Worm (Caenorhabditis elegans) whole organism, L4 larva: ENCODE data around the gene F44D12.19.

Source experiments
- D1046.2 ChIP-seq: fragments of 200-800 bp; sonication (Bioruptor generic); IDR thresholded peaks from 2 replicates; pipeline ENCODE4 v1.3.6; 2022; ENCODE audit warnings: missing genetic modification characterization, missing compliant biosample characterization
- F10B5.3 ChIP-seq: sonication (generic microtip); optimal IDR thresholded peaks from 2 replicates; lab custom pipeline; 2016; ENCODE audit warnings: mild to moderate bottlenecking, missing genetic modification characterization, missing compliant biosample characterization
- F49E8.2 ChIP-seq: sonication (generic microtip); optimal IDR thresholded peaks from 2 replicates; lab custom pipeline; 2016; ENCODE audit warnings: missing compliant biosample characterization, mild to moderate bottlenecking, missing genetic modification characterization, borderline replicate concordance
- R02D3.7 ChIP-seq: fragments of 150-350 bp; sonication (generic microtip); optimal IDR thresholded peaks from 3 replicates; lab custom pipeline; 2014; ENCODE audit warnings: missing biosample characterization, missing genetic modification characterization
- T26A8.4 ChIP-seq: fragments of 200-800 bp; sonication (Bioruptor generic); IDR thresholded peaks from 2 replicates; pipeline ENCODE4 v1.3.6; 2022; ENCODE audit warnings: missing genetic modification characterization, missing compliant biosample characterization
- Y48G9A.11 ChIP-seq: fragments of 200-800 bp; sonication (Bioruptor generic); IDR thresholded peaks from 2 replicates; pipeline ENCODE4 v1.3.6; 2022; ENCODE audit warnings: missing genetic modification reagents, missing genetic modification characterization, missing compliant biosample characterization
- Y5F2A.4 ChIP-seq: fragments of 200-800 bp; sonication (Bioruptor generic); optimal IDR thresholded peaks from 2 replicates; lab custom pipeline; 2018; ENCODE audit warnings: mild to moderate bottlenecking, missing genetic modification characterization, missing compliant biosample characterization
- ZK337.2 ChIP-seq: fragments of 200-800 bp; sonication (Bioruptor generic); IDR thresholded peaks from 2 replicates; pipeline ENCODE4 v1.3.6; 2022; ENCODE audit warnings: missing genetic modification reagents, missing genetic modification characterization, missing compliant biosample characterization
- ZK546.5 ChIP-seq, 2 experiments: sonication (generic microtip); optimal IDR thresholded peaks; 2 replicates each; lab custom pipeline; 2017; ENCODE audit warnings: missing biosample characterization in 2 of 2, missing genetic modification characterization in 2 of 2
- arid-1 ChIP-seq: fragments of 200-800 bp; sonication (Bioruptor generic); conservative IDR thresholded peaks from 2 replicates; pipeline ENCODE4 v1.3.6; 2022; ENCODE audit warnings: missing genetic modification reagents, missing genetic modification characterization, missing compliant biosample characterization
- attf-4 ChIP-seq: sonication (generic microtip); optimal IDR thresholded peaks from 3 replicates; lab custom pipeline; 2017; ENCODE audit warnings: missing biosample characterization, missing genetic modification characterization
- ceh-62 ChIP-seq: sonication (generic microtip); optimal IDR thresholded peaks from 2 replicates; lab custom pipeline; 2017; ENCODE audit warnings: missing biosample characterization, missing genetic modification characterization
- ceh-82 ChIP-seq: sonication (generic microtip); optimal IDR thresholded peaks from 2 replicates; lab custom pipeline; 2017; ENCODE audit warnings: missing biosample characterization, missing genetic modification characterization
- ctbp-1 ChIP-seq: fragments of 200-800 bp; sonication (Bioruptor generic); IDR thresholded peaks from 2 replicates; pipeline ENCODE4 v1.3.6; 2022; ENCODE audit warnings: missing genetic modification reagents, missing genetic modification characterization, missing compliant biosample characterization
- daf-19 ChIP-seq: fragments of 200-800 bp; sonication (Bioruptor generic); conservative IDR thresholded peaks from 2 replicates; pipeline ENCODE4 v1.3.6; 2022; ENCODE audit warnings: missing genetic modification characterization, missing compliant biosample characterization
- dmd-6 ChIP-seq: fragments of 200-800 bp; sonication (Bioruptor generic); IDR thresholded peaks from 2 replicates; pipeline ENCODE4 v1.3.6; 2022; ENCODE audit warnings: missing genetic modification reagents, missing genetic modification characterization, missing compliant biosample characterization
- dmd-8 ChIP-seq: fragments of 200-800 bp; sonication (Bioruptor generic); IDR thresholded peaks from 2 replicates; pipeline ENCODE4 v1.3.6; 2022; ENCODE audit warnings: missing genetic modification characterization, missing compliant biosample characterization
- dmd-9 ChIP-seq: fragments of 200-800 bp; sonication (Bioruptor generic); IDR thresholded peaks from 2 replicates; pipeline ENCODE4 v1.3.6; 2022; ENCODE audit warnings: missing genetic modification reagents, missing genetic modification characterization, missing compliant biosample characterization
- duxl-1 ChIP-seq: sonication (generic microtip); optimal IDR thresholded peaks from 2 replicates; lab custom pipeline; 2016; ENCODE audit warnings: mild to moderate bottlenecking, missing genetic modification characterization, moderate library complexity, missing compliant biosample characterization; ENCODE audit not compliant: poor library complexity
- gei-8 ChIP-seq: fragments of 200-800 bp; sonication (Bioruptor generic); optimal IDR thresholded peaks from 2 replicates; lab custom pipeline; 2018; ENCODE audit warnings: mild to moderate bottlenecking, missing genetic modification characterization, missing compliant biosample characterization
- lin-15B ChIP-seq: fragments of 150-350 bp; sonication (generic microtip); optimal IDR thresholded peaks from 3 replicates; lab custom pipeline; 2014; ENCODE audit warnings: missing biosample characterization, missing genetic modification characterization
- lin-38 ChIP-seq: fragments of 200-800 bp; sonication (Bioruptor generic); IDR thresholded peaks from 2 replicates; pipeline ENCODE4 v1.3.6; 2022; ENCODE audit warnings: missing genetic modification reagents, missing genetic modification characterization, missing compliant biosample characterization
- lsy-2 ChIP-seq, 2 experiments: fragments of 150-350 bp in 1 of 2; sonication (generic microtip) in 1 of 2; optimal IDR thresholded peaks; 2 replicates each; lab custom pipeline; 2014 to 2017; ENCODE audit warnings: missing biosample characterization in 2 of 2, missing genetic modification characterization in 2 of 2
- mdl-1 ChIP-seq, 2 experiments: fragments of 150-350 bp in 1 of 2; sonication (generic microtip) in 1 of 2; optimal IDR thresholded peaks; 2 replicates each; lab custom pipeline; 2014 to 2017; ENCODE audit warnings: missing biosample characterization in 2 of 2, missing genetic modification characterization in 2 of 2
- mdt-29 ChIP-seq: fragments of 200-800 bp; sonication (Bioruptor generic); IDR thresholded peaks from 2 replicates; pipeline ENCODE4 v1.3.6; 2022; ENCODE audit warnings: missing genetic modification reagents, missing genetic modification characterization, missing compliant biosample characterization
- mes-2 ChIP-seq: sonication (generic microtip); optimal IDR thresholded peaks from 2 replicates; lab custom pipeline; 2016; ENCODE audit warnings: missing genotype, mild to moderate bottlenecking, missing genetic modification characterization, missing compliant biosample characterization; ENCODE audit not compliant: poor library complexity, severe bottlenecking
- nhr-11 ChIP-seq: fragments of 150-350 bp; optimal IDR thresholded peaks from 2 replicates; lab custom pipeline; 2014; ENCODE audit warnings: missing biosample characterization, missing genetic modification characterization
- nhr-111 ChIP-seq: fragments of 200-800 bp; sonication (Bioruptor generic); optimal IDR thresholded peaks from 2 replicates; lab custom pipeline; 2018; ENCODE audit warnings: mild to moderate bottlenecking, missing genetic modification characterization, missing compliant biosample characterization
- nhr-25 ChIP-seq: sonication (generic microtip); optimal IDR thresholded peaks from 2 replicates; lab custom pipeline; 2017; ENCODE audit warnings: missing genetic modification characterization, mild to moderate bottlenecking, missing compliant biosample characterization, antibody characterized with exemption, moderate library complexity, borderline replicate concordance; ENCODE audit not compliant: insufficient read depth
- nhr-41 ChIP-seq: fragments of 200-800 bp; sonication (Bioruptor generic); IDR thresholded peaks from 2 replicates; pipeline ENCODE4 v1.3.6; 2022; ENCODE audit warnings: missing genetic modification reagents, missing genetic modification characterization, missing compliant biosample characterization
- nhr-42 ChIP-seq: fragments of 200-800 bp; sonication (Bioruptor generic); IDR thresholded peaks from 2 replicates; pipeline ENCODE4 v1.3.6; 2022; ENCODE audit warnings: missing genetic modification characterization, missing compliant biosample characterization
- php-3 ChIP-seq: fragments of 200-800 bp; sonication (Bioruptor generic); IDR thresholded peaks from 2 replicates; pipeline ENCODE4 v1.3.6; 2022; ENCODE audit warnings: missing genetic modification reagents, missing genetic modification characterization, missing compliant biosample characterization
- sdz-12 ChIP-seq: fragments of 200-800 bp; sonication (Bioruptor generic); optimal IDR thresholded peaks from 2 replicates; lab custom pipeline; 2018; ENCODE audit warnings: mild to moderate bottlenecking, missing genetic modification characterization, missing compliant biosample characterization
- snpc-1.2 ChIP-seq: fragments of 200-800 bp; sonication (Bioruptor generic); IDR thresholded peaks from 2 replicates; pipeline ENCODE4 v1.3.6; 2022; ENCODE audit warnings: missing genetic modification reagents, missing genetic modification characterization, missing compliant biosample characterization
- tag-97 ChIP-seq: fragments of 200-800 bp; sonication (Bioruptor generic); IDR thresholded peaks from 2 replicates; pipeline ENCODE4 v1.3.6; 2022; ENCODE audit warnings: missing genetic modification characterization, missing compliant biosample characterization
- tra-1 ChIP-seq: fragments of 200-800 bp; sonication (Bioruptor generic); IDR thresholded peaks from 2 replicates; pipeline ENCODE4 v1.3.6; 2022; ENCODE audit warnings: missing genetic modification reagents, missing genetic modification characterization, missing compliant biosample characterization
- unc-62 ChIP-seq, 3 experiments: fragments of 150-350 bp in 1 of 3; sonication (generic microtip); optimal IDR thresholded peaks in 2 of 3; peaks in 1 of 3; 1 replicate in 1 of 3; 2 replicates in 2 of 3; lab custom pipeline; 2014 to 2017; ENCODE audit warnings: missing biosample characterization in 3 of 3, missing genetic modification characterization in 3 of 3, missing genetic modification reagents in 3 of 3, missing genotype in 1 of 3
- vab-7 ChIP-seq: fragments of 200-800 bp; sonication (Bioruptor generic); IDR thresholded peaks from 2 replicates; pipeline ENCODE4 v1.3.6; 2022; ENCODE audit warnings: missing genetic modification reagents, missing genetic modification characterization, missing compliant biosample characterization
- zag-1 ChIP-seq: fragments of 150-350 bp; optimal IDR thresholded peaks from 2 replicates; lab custom pipeline; 2014; ENCODE audit warnings: missing biosample characterization, missing genetic modification characterization
- zip-2 ChIP-seq: fragments of 150-350 bp; optimal IDR thresholded peaks from 2 replicates; lab custom pipeline; 2014; ENCODE audit warnings: missing biosample characterization, missing genetic modification characterization

F44D12.19 gene

DNA sequence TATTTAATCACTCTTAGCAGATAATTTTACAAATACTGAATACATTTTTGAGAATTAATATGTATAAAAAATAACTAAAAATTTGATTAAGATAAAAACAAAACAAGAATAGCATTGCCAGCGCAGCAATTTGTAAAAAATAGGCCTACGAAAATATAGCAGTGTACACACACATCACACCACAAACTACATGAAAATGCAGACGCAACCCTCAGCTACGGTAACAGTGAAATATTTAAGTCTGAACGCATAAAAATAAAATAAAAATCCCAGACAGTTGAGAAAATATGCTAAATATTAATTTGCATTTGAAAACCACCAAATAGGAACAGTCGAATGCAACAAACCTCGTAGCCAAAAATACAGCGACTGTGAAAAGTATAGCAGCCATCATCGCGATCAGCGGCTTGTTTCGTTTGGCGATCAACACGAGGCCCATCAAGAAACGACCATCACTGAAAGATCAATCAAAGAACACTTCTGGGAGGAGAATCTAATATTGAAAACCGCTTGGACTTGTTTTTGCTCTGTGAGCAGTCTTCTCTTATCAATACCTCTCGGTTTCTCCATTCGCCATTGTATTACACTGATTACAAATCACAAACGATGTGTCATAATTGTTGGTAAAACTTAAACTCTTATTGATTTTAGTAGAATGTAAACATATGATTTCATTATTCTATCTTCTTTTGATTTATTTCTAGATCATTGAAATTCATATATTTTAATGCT is 22.7 kb upstream of the F44D12.19 start, which contains the start of gene pyp-1 (continued):
- TF ChIP-seq nhr-42 (GFP tag; lab: Robert Waterston, UW) (no peak), snpc-1.2 (GFP tag; lab: Robert Waterston, UW) (0 out of 2 replicates have a peak, but pooled peaks have one; percentile 37)
- TF ChIP-seq, all 104 proteins: peak for 20

DNA sequence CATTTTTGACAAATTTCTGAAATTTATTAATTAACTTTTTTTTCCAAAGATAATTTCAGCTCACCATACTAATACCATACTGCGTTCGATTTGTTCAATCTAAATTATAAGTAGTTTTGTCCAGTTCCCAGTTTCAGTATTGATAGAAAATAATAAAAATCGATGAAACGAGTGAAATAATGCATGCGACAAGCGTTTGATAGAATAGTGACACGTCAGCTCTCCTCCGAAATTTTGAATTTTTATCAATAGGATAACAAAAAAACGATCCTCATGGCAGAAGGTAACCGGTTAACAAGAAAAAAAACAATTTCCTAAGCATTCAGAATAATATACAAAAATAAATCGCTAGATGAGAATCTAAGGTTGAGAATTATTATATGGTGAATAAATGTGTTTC is 19.6 kb upstream of the F44D12.19 start, which contains the start of gene C47E12.3:
C47E12.3 (minus strand) TSS at position 101 of the 400 bp plus-strand sequence.
- no peak for TF ChIP-seq dmd-9 (GFP tag; lab: Robert Waterston, UW)
- TF ChIP-seq F49E8.2 (tag; lab: Kevin White, UChicago) = no peak
- no peak for TF ChIP-seq daf-19 (GFP tag; lab: Robert Waterston, UW)
- no peak for TF ChIP-seq nhr-11 (tag; lab: Kevin White, UChicago)
- TF ChIP-seq ctbp-1 (GFP tag; lab: Robert Waterston, UW) = no peak
- TF ChIP-seq lin-38 (GFP tag; lab: Robert Waterston, UW) = no peak
- TF ChIP-seq F10B5.3 (tag; lab: Kevin White, UChicago) = no peak
- TF ChIP-seq unc-62 (GFP tag; optimal IDR thresholded peaks at IDR 0.05 in 1 of 2; lab: Kevin White, UChicago) = no peak
- TF ChIP-seq unc-62 (tag; optimal IDR thresholded peaks at IDR 0.05; lab: Kevin White, UChicago) = no peak
- no peak for TF ChIP-seq mdt-29 (GFP tag; lab: Robert Waterston, UW)
- no peak for TF ChIP-seq R02D3.7 (tag; lab: Kevin White, UChicago)

- TF ChIP-seq T26A8.4 (GFP tag; lab: Robert Waterston, UW) (no peak), mes-2 (tag; lab: Kevin White, UChicago) (peak; percentile 44), nhr-41 (GFP tag; lab: Robert Waterston, UW) (no peak), tag-97 (GFP tag; lab: Robert Waterston, UW) (no peak), zag-1 (tag; lab: Kevin White, UChicago) (no peak), arid-1 (GFP tag; lab: Robert Waterston, UW) (no peak), zip-2 (tag; lab: Kevin White, UChicago) (peak; percentile 86), F49E8.2 (tag; lab: Kevin White, UChicago) (no peak), Y48G9A.11 (GFP tag; lab: Robert Waterston, UW) (no peak), ceh-62 (tag; lab: Kevin White, UChicago) (no peak), Y5F2A.4 (GFP tag; lab: Kevin White, UChicago) (no peak), attf-4 (tag; lab: Kevin White, UChicago) (no peak), gei-8 (GFP tag; lab: Kevin White, UChicago) (no peak), snpc-1.2 (GFP tag; lab: Robert Waterston, UW) (no peak), lsy-2 (tag; optimal IDR thresholded peaks at IDR 0.05; lab: Kevin White, UChicago) (peak in 1 of 2 experiments; percentile 90), php-3 (GFP tag; lab: Robert Waterston, UW) (no peak)
Observed at ce11 chrIV:10003372-10003771, 18.0 kb upstream of the F44D12.19 start, which contains the start of the genes C47E12.2 and sars-1. C47E12.2 (minus strand) TSS chrIV:10003502. sars-1 (plus strand) TSS chrIV:10003726.

DNA sequence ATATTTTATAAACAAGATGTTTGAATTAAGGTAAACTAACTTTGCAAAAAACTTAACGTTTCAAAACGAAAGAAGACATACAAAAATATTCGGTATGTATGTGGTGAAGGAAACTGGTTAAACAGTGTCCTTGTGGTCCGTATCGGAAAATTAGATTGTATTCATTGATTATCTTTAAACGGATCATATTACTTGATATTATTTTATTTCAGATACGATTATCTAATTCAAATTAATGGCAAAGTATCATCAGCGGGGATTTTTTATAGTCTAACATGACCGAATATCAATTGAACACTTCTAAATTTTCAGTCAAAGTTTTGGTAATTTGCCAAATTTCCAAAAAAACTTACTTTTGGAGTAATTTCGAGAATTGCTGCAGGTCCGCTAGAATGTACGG is 14.6 kb upstream of the F44D12.19 start, which contains the start of gene C47E12.13:
C47E12.13 (minus strand) TSS at position 101 of the 400 bp plus-strand sequence.
- no peak for TF ChIP-seq nhr-111
- TF ChIP-seq vab-7 (GFP tag; lab: Robert Waterston, UW) = no peak
- TF ChIP-seq ZK546.5 (tag; optimal IDR thresholded peaks at IDR 0.05; lab: Kevin White, UChicago) = no peak
- no peak for TF ChIP-seq ceh-62 (tag; lab: Kevin White, UChicago)
- no peak for TF ChIP-seq Y5F2A.4 (GFP tag; lab: Kevin White, UChicago)
- TF ChIP-seq lin-15B (tag; lab: Kevin White, UChicago) = no peak
- TF ChIP-seq dmd-8 (GFP tag; lab: Robert Waterston, UW) = no peak
- no peak for TF ChIP-seq D1046.2
- TF ChIP-seq mdl-1 (tag; optimal IDR thresholded peaks at IDR 0.05; lab: Kevin White, UChicago) = no peak
- no peak for TF ChIP-seq arid-1 (GFP tag; lab: Robert Waterston, UW)
- no peak for TF ChIP-seq sdz-12 (GFP tag; lab: Kevin White, UChicago)
- TF ChIP-seq ZK337.2 (GFP tag; lab: Robert Waterston, UW) = no peak
- TF ChIP-seq zag-1 (tag; lab: Kevin White, UChicago) = no peak
- no peak for TF ChIP-seq ceh-82 (tag; lab: Kevin White, UChicago)
- TF ChIP-seq duxl-1 = no peak
- TF ChIP-seq dmd-6 (GFP tag; lab: Robert Waterston, UW) = no peak
- TF ChIP-seq tra-1 = no peak
- no peak for TF ChIP-seq nhr-25 (tag; lab: Kevin White, UChicago)
